Fruit fly (Drosophila melanogaster) whole organism, wandering third instar larva: ENCODE data around the gene Eig71Ea.

Experiments used
- Abd-B ChIP-seq: fragments of >200 bp; optimal IDR thresholded peaks from 2 replicates; lab custom pipeline; 2017; ENCODE audit warnings: missing biosample characterization, missing genetic modification characterization
- Hr78 ChIP-seq: fragments of >200 bp; optimal IDR thresholded peaks from 2 replicates; lab custom pipeline; 2017; ENCODE audit warnings: missing biosample characterization, missing genetic modification characterization
- Mio ChIP-seq: sonication (Bioruptor generic); optimal IDR thresholded peaks from 2 replicates; lab custom pipeline; 2016; ENCODE audit warnings: missing biosample characterization, missing genetic modification characterization
- Myc ChIP-seq: fragments of >200 bp; optimal IDR thresholded peaks from 2 replicates; lab custom pipeline; 2017
- dmrt93B ChIP-seq: fragments of 200-800 bp; sonication (Bioruptor generic); optimal IDR thresholded peaks from 2 replicates; lab custom pipeline; 2018; ENCODE audit warnings: missing biosample characterization, mild to moderate bottlenecking, missing genetic modification characterization
- pan ChIP-seq: fragments of >200 bp; optimal IDR thresholded peaks from 2 replicates; lab custom pipeline; 2017
- psq ChIP-seq: fragments of 200-800 bp; sonication (Bioruptor generic); optimal IDR thresholded peaks from 3 replicates; lab custom pipeline; 2017; ENCODE audit warnings: missing biosample characterization, mild to moderate bottlenecking, missing genetic modification characterization, moderate library complexity
- sv ChIP-seq: fragments of 200-800 bp; sonication (Bioruptor generic); optimal IDR thresholded peaks from 3 replicates; lab custom pipeline; 2016; ENCODE audit warnings: missing biosample characterization, missing genetic modification characterization
- tai ChIP-seq: sonication (Bioruptor generic); optimal IDR thresholded peaks from 2 replicates; lab custom pipeline; 2016; ENCODE audit warnings: missing biosample characterization, missing genetic modification characterization

DNA sequence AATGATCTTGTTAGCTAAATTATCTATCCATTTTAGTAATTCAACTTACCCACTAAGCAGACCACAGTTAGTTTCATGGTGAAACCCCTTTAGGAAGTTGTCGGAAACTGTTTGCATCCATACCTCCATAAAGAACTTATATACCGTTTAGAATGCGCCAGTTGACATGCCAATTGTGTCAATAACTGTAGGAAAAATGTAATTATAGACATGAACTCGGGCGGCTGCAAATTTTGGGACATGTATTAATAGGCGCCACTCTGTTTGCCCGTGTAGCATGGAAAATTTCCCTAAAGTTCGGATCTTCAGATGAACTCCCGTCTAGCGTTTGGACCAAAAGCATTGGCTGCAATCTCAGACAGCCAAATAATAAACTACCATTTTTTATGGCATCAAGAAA is 6.4 kb upstream of the Eig71Ea start, which contains the start of gene Eig71Ee:
- TF ChIP-seq Abd-B: no peak
- no peak for TF ChIP-seq sv
- TF ChIP-seq Myc: no peak
- TF ChIP-seq pan (lab: Kevin White, UChicago): no peak
- TF ChIP-seq psq (GFP tag; lab: Kevin White, UChicago): no peak
- TF ChIP-seq Mio (GFP tag; lab: Kevin White, UChicago): no peak
- TF ChIP-seq tai (GFP tag; lab: Kevin White, UChicago): no peak
- no peak for TF ChIP-seq Hr78
- TF ChIP-seq dmrt93B (GFP tag; lab: Kevin White, UChicago): no peak
